Worm (Caenorhabditis elegans) whole organism, L1 larva: ENCODE measurements around the gene C32D5.11.

Experiments used
- C04F5.9 ChIP-seq: sonication (generic microtip); optimal IDR thresholded peaks from 2 replicates; lab custom pipeline; 2016; ENCODE audit warnings: missing genetic modification characterization, missing compliant biosample characterization
- C16A3.4 ChIP-seq: fragments of 150-350 bp; optimal IDR thresholded peaks from 2 replicates; lab custom pipeline; 2014; ENCODE audit warnings: missing biosample characterization, missing genetic modification characterization
- Y116A8C.19 ChIP-seq: sonication (generic microtip); optimal IDR thresholded peaks from 2 replicates; lab custom pipeline; 2016; ENCODE audit warnings: missing compliant biosample characterization, missing genetic modification characterization, borderline replicate concordance
- aha-1 ChIP-seq: fragments of 150-350 bp; optimal IDR thresholded peaks from 2 replicates; lab custom pipeline; 2014; ENCODE audit warnings: missing biosample characterization, missing genetic modification characterization
- ama-1 ChIP-seq: fragments of 150-350 bp; optimal IDR thresholded peaks from 2 replicates; lab custom pipeline; 2014
- blmp-1 ChIP-seq: fragments of 150-350 bp; optimal IDR thresholded peaks from 2 replicates; lab custom pipeline; 2014; ENCODE audit warnings: missing biosample characterization, missing genetic modification characterization
- ceh-8 ChIP-seq: fragments of 200-800 bp; sonication (Bioruptor generic); optimal IDR thresholded peaks from 2 replicates; lab custom pipeline; 2018; ENCODE audit warnings: mild to moderate bottlenecking, missing genetic modification characterization, moderate library complexity, missing compliant biosample characterization
- ceh-82 ChIP-seq, 3 experiments: fragments of 150-350 bp in 1 of 3; sonication (generic microtip) in 2 of 3; optimal IDR thresholded peaks; 2 replicates each; lab custom pipeline; 2014 to 2017; ENCODE audit warnings: missing biosample characterization in 3 of 3, missing genetic modification characterization in 3 of 3
- ceh-90 ChIP-seq: sonication (generic microtip); optimal IDR thresholded peaks from 2 replicates; lab custom pipeline; 2016; ENCODE audit warnings: missing genetic modification characterization, missing compliant biosample characterization
- ces-1 ChIP-seq: fragments of 150-350 bp; optimal IDR thresholded peaks from 2 replicates; lab custom pipeline; 2014; ENCODE audit warnings: missing biosample characterization, missing genetic modification reagents, missing genetic modification characterization
- efl-1 ChIP-seq, 4 experiments: fragments of 150-350 bp; optimal IDR thresholded peaks in 3 of 4; peaks in 1 of 4; 1 replicate in 1 of 4; 2 replicates in 3 of 4; lab custom pipeline; 2014; ENCODE audit warnings: missing biosample characterization in 2 of 4, missing genetic modification characterization in 2 of 4, missing genetic modification reagents in 2 of 4
- efl-3 ChIP-seq: fragments of 200-800 bp; sonication (Bioruptor generic); optimal IDR thresholded peaks from 2 replicates; lab custom pipeline; 2018; ENCODE audit warnings: mild to moderate bottlenecking, missing genetic modification characterization, missing compliant biosample characterization
- egl-13 ChIP-seq: sonication (generic microtip); optimal IDR thresholded peaks from 2 replicates; lab custom pipeline; 2016; ENCODE audit warnings: missing genotype, missing genetic modification reagents, missing genetic modification characterization, missing compliant biosample characterization
- elt-3 ChIP-seq, 6 experiments: fragments of 150-350 bp in 1 of 6; sonication (generic microtip); optimal IDR thresholded peaks; 2 replicates each; lab custom pipeline; 2017 to 2018; ENCODE audit warnings: missing biosample characterization in 6 of 6, missing genetic modification characterization in 6 of 6, inconsistent platforms in 1 of 6
- hlh-17 ChIP-seq: fragments of 200-800 bp; sonication (Bioruptor generic); optimal IDR thresholded peaks from 2 replicates; lab custom pipeline; 2018; ENCODE audit warnings: missing genetic modification characterization, mild to moderate bottlenecking, missing compliant biosample characterization, moderate library complexity, borderline replicate concordance
- hlh-4 ChIP-seq: sonication (generic microtip); optimal IDR thresholded peaks from 2 replicates; lab custom pipeline; 2016; ENCODE audit warnings: mild to moderate bottlenecking, missing genetic modification characterization, missing compliant biosample characterization
- hpl-2 ChIP-seq: fragments of 150-350 bp; optimal IDR thresholded peaks from 2 replicates; lab custom pipeline; 2014; ENCODE audit warnings: missing biosample characterization, missing genetic modification reagents, missing genetic modification characterization
- irx-1 ChIP-seq: sonication (generic microtip); optimal IDR thresholded peaks from 2 replicates; lab custom pipeline; 2016; ENCODE audit warnings: missing genetic modification characterization, missing compliant biosample characterization
- isw-1 ChIP-seq: fragments of 200-800 bp; sonication (Bioruptor generic); IDR thresholded peaks from 2 replicates; pipeline ENCODE4 v1.3.6; 2022; ENCODE audit warnings: missing genetic modification characterization, missing compliant biosample characterization
- lin-35 ChIP-seq, 2 experiments: fragments of 150-350 bp; optimal IDR thresholded peaks; 2 replicates each; lab custom pipeline; 2014; ENCODE audit warnings: missing biosample characterization in 2 of 2, missing genetic modification characterization in 2 of 2, missing genetic modification reagents in 2 of 2
- lin-39 ChIP-seq: fragments of 150-350 bp; optimal IDR thresholded peaks from 2 replicates; lab custom pipeline; 2014; ENCODE audit warnings: missing biosample characterization, missing genetic modification reagents, missing genetic modification characterization
- mef-2 ChIP-seq: fragments of 150-350 bp; optimal IDR thresholded peaks from 2 replicates; lab custom pipeline; 2014; ENCODE audit warnings: missing biosample characterization, missing genetic modification characterization
- nhr-12 ChIP-seq: sonication (generic microtip); optimal IDR thresholded peaks from 2 replicates; lab custom pipeline; 2017; ENCODE audit warnings: missing biosample characterization, missing genetic modification characterization
- nhr-19 ChIP-seq: fragments of 200-800 bp; sonication (Bioruptor generic); conservative IDR thresholded peaks from 2 replicates; pipeline ENCODE4 v1.3.6; 2022; ENCODE audit warnings: missing genetic modification characterization, missing compliant biosample characterization
- nhr-237 ChIP-seq: fragments of 150-350 bp; optimal IDR thresholded peaks from 2 replicates; lab custom pipeline; 2014; ENCODE audit warnings: missing biosample characterization, missing genetic modification characterization
- nhr-28 ChIP-seq: fragments of 150-350 bp; optimal IDR thresholded peaks from 2 replicates; lab custom pipeline; 2014; ENCODE audit warnings: missing biosample characterization, missing genetic modification characterization
- nhr-47 ChIP-seq: sonication (generic microtip); optimal IDR thresholded peaks from 2 replicates; lab custom pipeline; 2016; ENCODE audit warnings: mild to moderate bottlenecking, missing genetic modification characterization, moderate library complexity, missing compliant biosample characterization
- nhr-76 ChIP-seq: sonication (generic microtip); optimal IDR thresholded peaks from 2 replicates; lab custom pipeline; 2017; ENCODE audit warnings: missing biosample characterization, missing genetic modification characterization
- nhr-77 ChIP-seq: fragments of 150-350 bp; optimal IDR thresholded peaks from 2 replicates; lab custom pipeline; 2014; ENCODE audit warnings: missing biosample characterization, missing genetic modification characterization
- nhr-84 ChIP-seq: sonication (generic microtip); optimal IDR thresholded peaks from 2 replicates; lab custom pipeline; 2017; ENCODE audit warnings: missing biosample characterization, missing genetic modification characterization
- nhr-90 ChIP-seq: sonication (generic microtip); optimal IDR thresholded peaks from 2 replicates; lab custom pipeline; 2016; ENCODE audit warnings: mild to moderate bottlenecking, missing genetic modification characterization, missing compliant biosample characterization; ENCODE audit not compliant: poor library complexity
- pag-3 ChIP-seq: sonication (generic microtip); optimal IDR thresholded peaks from 2 replicates; lab custom pipeline; 2017; ENCODE audit warnings: missing genetic modification characterization, mild to moderate bottlenecking, missing compliant biosample characterization, antibody characterized with exemption, borderline replicate concordance; ENCODE audit not compliant: insufficient read depth
- pax-3 ChIP-seq: fragments of 200-800 bp; sonication (Bioruptor generic); optimal IDR thresholded peaks from 2 replicates; lab custom pipeline; 2018; ENCODE audit warnings: mild to moderate bottlenecking, missing genetic modification characterization, moderate library complexity, missing compliant biosample characterization
- pqm-1 ChIP-seq: sonication (generic microtip); optimal IDR thresholded peaks from 3 replicates; lab custom pipeline; 2017; ENCODE audit warnings: missing biosample characterization, missing genetic modification characterization
- snpc-4 ChIP-seq: fragments of 150-350 bp; optimal IDR thresholded peaks from 2 replicates; lab custom pipeline; 2014; ENCODE audit warnings: missing biosample characterization, missing genetic modification characterization
- sox-4 ChIP-seq: sonication (generic microtip); optimal IDR thresholded peaks from 2 replicates; lab custom pipeline; 2016; ENCODE audit warnings: missing genetic modification characterization, missing compliant biosample characterization
- sup-37 ChIP-seq: fragments of 200-800 bp; sonication (Bioruptor generic); optimal IDR thresholded peaks from 2 replicates; lab custom pipeline; 2018; ENCODE audit warnings: mild to moderate bottlenecking, missing genetic modification characterization, missing compliant biosample characterization
- swsn-7 ChIP-seq: sonication (generic microtip); optimal IDR thresholded peaks from 2 replicates; lab custom pipeline; 2016; ENCODE audit warnings: missing genetic modification characterization, missing compliant biosample characterization
- tbx-2 ChIP-seq: sonication (generic microtip); optimal IDR thresholded peaks from 2 replicates; lab custom pipeline; 2016; ENCODE audit warnings: missing genetic modification characterization, missing compliant biosample characterization
- tlp-1 ChIP-seq: fragments of 150-350 bp; optimal IDR thresholded peaks from 2 replicates; lab custom pipeline; 2014; ENCODE audit warnings: missing biosample characterization, missing genetic modification characterization
- unc-130 ChIP-seq: fragments of 150-350 bp; optimal IDR thresholded peaks from 2 replicates; lab custom pipeline; 2017; ENCODE audit warnings: missing biosample characterization, missing genetic modification characterization, inconsistent platforms
- unc-30 ChIP-seq: sonication (generic microtip); optimal IDR thresholded peaks from 2 replicates; lab custom pipeline; 2017; ENCODE audit warnings: missing biosample characterization, missing genetic modification characterization
- unc-62 ChIP-seq: fragments of 150-350 bp; optimal IDR thresholded peaks from 2 replicates; lab custom pipeline; 2014; ENCODE audit warnings: missing biosample characterization, missing genetic modification reagents, missing genetic modification characterization
- unc-86 ChIP-seq: sonication (generic microtip); optimal IDR thresholded peaks from 2 replicates; lab custom pipeline; 2016; ENCODE audit warnings: missing genetic modification characterization, missing compliant biosample characterization
- unc-98 ChIP-seq: fragments of 200-800 bp; sonication (Bioruptor generic); IDR thresholded peaks from 2 replicates; pipeline ENCODE4 v1.3.6; 2022; ENCODE audit warnings: missing genetic modification characterization, missing compliant biosample characterization
- xbp-1 ChIP-seq: sonication (generic microtip); optimal IDR thresholded peaks from 2 replicates; lab custom pipeline; 2016; ENCODE audit warnings: missing genetic modification characterization, missing compliant biosample characterization
- zip-4 ChIP-seq: fragments of 200-800 bp; sonication (Bioruptor generic); optimal IDR thresholded peaks from 2 replicates; lab custom pipeline; 2018; ENCODE audit warnings: mild to moderate bottlenecking, missing genetic modification characterization, moderate library complexity, missing compliant biosample characterization
- ztf-11 ChIP-seq, 2 experiments: sonication (generic microtip); optimal IDR thresholded peaks; 2 replicates each; lab custom pipeline; 2016 to 2017; ENCODE audit warnings: missing genetic modification characterization in 2 of 2, missing biosample characterization in 1 of 2, missing compliant biosample characterization in 1 of 2
- ztf-4 ChIP-seq: fragments of 150-350 bp; optimal IDR thresholded peaks from 2 replicates; lab custom pipeline; 2014; ENCODE audit warnings: missing biosample characterization, missing genetic modification characterization

The C32D5.11 gene

DNA sequence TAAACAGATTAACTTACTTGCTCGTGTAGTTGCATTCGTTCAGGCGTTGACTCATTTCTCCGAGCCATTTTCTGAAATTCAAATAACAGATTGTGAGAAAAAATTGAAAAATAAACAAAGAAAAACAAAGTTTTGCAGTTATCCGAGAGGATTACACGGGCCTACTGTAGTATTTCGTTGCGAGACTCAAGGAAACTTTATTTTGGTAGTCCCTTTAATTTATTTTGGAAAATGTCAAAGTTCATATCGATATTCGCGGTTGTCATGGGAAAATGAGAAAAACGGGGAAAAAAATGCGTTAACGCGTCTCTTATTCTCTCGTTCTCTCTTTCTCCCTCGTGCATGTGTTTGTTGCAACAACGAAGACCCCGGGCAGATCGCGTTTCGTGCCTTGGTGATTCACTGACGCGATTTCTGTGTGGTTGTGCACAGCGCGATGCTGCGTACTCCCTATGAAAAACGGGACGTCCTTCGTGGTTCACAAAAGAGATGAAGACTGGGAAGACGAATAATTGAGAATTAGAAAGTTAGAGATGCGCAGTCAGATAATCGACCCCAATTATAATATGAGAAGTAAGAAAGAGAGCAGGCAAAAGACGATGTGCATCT, 23.9 kb downstream of the C32D5.11 start, which contains the start of gene set-4 (continued):
- TF ChIP-seq nhr-84 (no peak), ztf-11 (tag; optimal IDR thresholded peaks at IDR 0.05; lab: Kevin White, UChicago) (peak in 1 of 2 experiments; percentile 84), sup-37 (GFP tag; lab: Kevin White, UChicago) (peak; percentile 71), elt-3 (tag; optimal IDR thresholded peaks at IDR 0.05; lab: Kevin White, UChicago) (peak in 2 of 6 experiments; percentile 69 to 70), hlh-4 (tag; lab: Kevin White, UChicago) (no peak), sox-4 (tag; lab: Kevin White, UChicago) (peak; percentile 83), nhr-237 (peak; percentile 60), snpc-4 (peak; percentile 88), ceh-8 (GFP tag; lab: Kevin White, UChicago) (peak; percentile 86), pag-3 (tag; lab: Kevin White, UChicago) (no peak), ceh-90 (tag; lab: Kevin White, UChicago) (no peak), tbx-2 (peak; percentile 95), tlp-1 (tag; lab: Kevin White, UChicago) (no peak), lin-39 (tag; lab: Kevin White, UChicago) (peak; percentile 74), unc-30 (tag; lab: Kevin White, UChicago) (no peak), nhr-19 (GFP tag; lab: Robert Waterston, UW) (peak; percentile 92), efl-3 (GFP tag; lab: Kevin White, UChicago) (no peak), blmp-1 (tag; lab: Kevin White, UChicago) (peak; percentile 56), nhr-90 (tag; lab: Kevin White, UChicago) (peak; percentile 93), unc-86 (tag; lab: Kevin White, UChicago) (peak; percentile 96), hpl-2 (GFP tag; lab: Kevin White, UChicago) (peak; percentile 87), egl-13 (tag; lab: Kevin White, UChicago) (peak; percentile 92), xbp-1 (tag; lab: Kevin White, UChicago) (peak; percentile 95), unc-98 (no peak), nhr-28 (tag; lab: Kevin White, UChicago) (no peak), lin-35 (GFP tag; optimal IDR thresholded peaks at IDR 0.05; lab: Kevin White, UChicago) (peak; percentile 91 to 94), irx-1 (tag; lab: Kevin White, UChicago) (peak; percentile 92), mef-2 (tag; lab: Kevin White, UChicago) (peak; percentile 71), nhr-76 (tag; lab: Kevin White, UChicago) (no peak), ces-1 (no peak), nhr-12 (tag; lab: Kevin White, UChicago) (no peak), unc-62 (GFP tag; lab: Kevin White, UChicago) (peak; percentile 25), C16A3.4 (peak; percentile 95), Y116A8C.19 (tag; lab: Kevin White, UChicago) (no peak), pqm-1 (tag; lab: Kevin White, UChicago) (no peak), swsn-7 (tag; lab: Kevin White, UChicago) (peak; percentile 96), aha-1 (tag; lab: Kevin White, UChicago) (peak; percentile 81), efl-1 (optimal IDR thresholded peaks at IDR 0.05; lab: Kevin White, UChicago) (peak; percentile 91 to 92), efl-1 (GFP tag; optimal IDR thresholded peaks at IDR 0.05 in 1 of 2; lab: Kevin White, UChicago) (peak; percentile 84 to 98), zip-4 (GFP tag; lab: Kevin White, UChicago) (peak; percentile 70), nhr-47 (peak; percentile 96), C04F5.9 (tag; lab: Kevin White, UChicago) (peak; percentile 82), ama-1 (lab: Kevin White, UChicago) (peak; percentile 32), nhr-77 (peak; percentile 92), hlh-17 (GFP tag; lab: Kevin White, UChicago) (no peak), pax-3 (tag; lab: Kevin White, UChicago) (peak; percentile 80), unc-130 (tag; lab: Kevin White, UChicago) (peak; percentile 90), ceh-82 (tag; optimal IDR thresholded peaks at IDR 0.05; lab: Kevin White, UChicago) (peak; percentile 85 to 96 (median 92)), isw-1 (peak; percentile 89), ztf-4 (tag; lab: Kevin White, UChicago) (peak; percentile 87)
